Worm (Caenorhabditis elegans) whole organism, L1 larva: ENCODE results near the gene T23F11.4.

ENCODE experiments used
- C16A3.4 ChIP-seq: fragments of 150-350 bp; optimal IDR thresholded peaks from 2 replicates; lab custom pipeline; 2014; ENCODE audit warnings: missing biosample characterization, missing genetic modification characterization
- C34B4.2 ChIP-seq: sonication (generic microtip); optimal IDR thresholded peaks from 2 replicates; lab custom pipeline; 2017; ENCODE audit warnings: mild to moderate bottlenecking, missing genetic modification characterization, missing compliant biosample characterization
- F16B12.6 ChIP-seq: fragments of 150-350 bp; optimal IDR thresholded peaks from 2 replicates; lab custom pipeline; 2014; ENCODE audit warnings: missing biosample characterization, missing genetic modification characterization
- aha-1 ChIP-seq: fragments of 150-350 bp; optimal IDR thresholded peaks from 2 replicates; lab custom pipeline; 2014; ENCODE audit warnings: missing biosample characterization, missing genetic modification characterization
- alr-1 ChIP-seq: fragments of 200-800 bp; sonication (Bioruptor generic); optimal IDR thresholded peaks from 2 replicates; lab custom pipeline; 2018; ENCODE audit warnings: borderline replicate concordance, mild to moderate bottlenecking, missing genetic modification characterization, missing compliant biosample characterization
- ceh-63 ChIP-seq: fragments of 200-800 bp; sonication (Bioruptor generic); optimal IDR thresholded peaks from 2 replicates; lab custom pipeline; 2018; ENCODE audit warnings: mild to moderate bottlenecking, missing genetic modification characterization, missing compliant biosample characterization
- ceh-8 ChIP-seq: fragments of 200-800 bp; sonication (Bioruptor generic); optimal IDR thresholded peaks from 2 replicates; lab custom pipeline; 2018; ENCODE audit warnings: mild to moderate bottlenecking, missing genetic modification characterization, moderate library complexity, missing compliant biosample characterization
- ceh-82 ChIP-seq, 3 experiments: fragments of 150-350 bp in 1 of 3; sonication (generic microtip) in 2 of 3; optimal IDR thresholded peaks; 2 replicates each; lab custom pipeline; 2014 to 2017; ENCODE audit warnings: missing biosample characterization in 3 of 3, missing genetic modification characterization in 3 of 3
- ceh-88 ChIP-seq: fragments of 200-800 bp; sonication (Bioruptor generic); IDR thresholded peaks from 2 replicates; pipeline ENCODE4 v1.3.6; 2022; ENCODE audit warnings: missing genetic modification characterization, missing compliant biosample characterization
- dpl-1 ChIP-seq, 3 experiments: fragments of 150-350 bp in 2 of 3; sonication (generic microtip) in 1 of 3; optimal IDR thresholded peaks; 2 replicates each; lab custom pipeline; 2014 to 2017; ENCODE audit warnings: missing biosample characterization in 3 of 3, missing genetic modification characterization in 3 of 3, missing genetic modification reagents in 3 of 3
- dsc-1 ChIP-seq: sonication (generic microtip); optimal IDR thresholded peaks from 2 replicates; lab custom pipeline; 2016; ENCODE audit warnings: mild to moderate bottlenecking, missing genetic modification characterization, missing compliant biosample characterization
- efl-1 ChIP-seq, 4 experiments: fragments of 150-350 bp; optimal IDR thresholded peaks in 3 of 4; peaks in 1 of 4; 1 replicate in 1 of 4; 2 replicates in 3 of 4; lab custom pipeline; 2014; ENCODE audit warnings: missing biosample characterization in 2 of 4, missing genetic modification characterization in 2 of 4, missing genetic modification reagents in 2 of 4
- egl-27 ChIP-seq, 2 experiments: fragments of 150-350 bp in 1 of 2; sonication (generic microtip); optimal IDR thresholded peaks; 3 replicates each; lab custom pipeline; 2017 to 2018; ENCODE audit warnings: missing biosample characterization in 2 of 2, missing genetic modification characterization in 2 of 2, missing genetic modification reagents in 2 of 2
- ets-5 ChIP-seq: fragments of 200-800 bp; sonication (Bioruptor generic); IDR thresholded peaks from 2 replicates; pipeline ENCODE4 v1.3.6; 2022; ENCODE audit warnings: missing genetic modification characterization, missing compliant biosample characterization
- fkh-4 ChIP-seq: sonication (generic microtip); optimal IDR thresholded peaks from 2 replicates; lab custom pipeline; 2016; ENCODE audit warnings: missing compliant biosample characterization, missing genetic modification characterization, borderline replicate concordance
- grh-1 ChIP-seq: fragments of 200-800 bp; sonication (Bioruptor generic); IDR thresholded peaks from 2 replicates; pipeline ENCODE4 v1.3.6; 2022; ENCODE audit warnings: missing genetic modification reagents, missing genetic modification characterization, missing compliant biosample characterization
- hpl-2 ChIP-seq: fragments of 150-350 bp; optimal IDR thresholded peaks from 2 replicates; lab custom pipeline; 2014; ENCODE audit warnings: missing biosample characterization, missing genetic modification reagents, missing genetic modification characterization
- irx-1 ChIP-seq: sonication (generic microtip); optimal IDR thresholded peaks from 2 replicates; lab custom pipeline; 2016; ENCODE audit warnings: missing genetic modification characterization, missing compliant biosample characterization
- lin-13 ChIP-seq: fragments of 150-350 bp; optimal IDR thresholded peaks from 2 replicates; lab custom pipeline; 2014; ENCODE audit warnings: missing biosample characterization, missing genetic modification reagents, missing genetic modification characterization
- lin-35 ChIP-seq, 2 experiments: fragments of 150-350 bp; optimal IDR thresholded peaks; 2 replicates each; lab custom pipeline; 2014; ENCODE audit warnings: missing biosample characterization in 2 of 2, missing genetic modification characterization in 2 of 2, missing genetic modification reagents in 2 of 2
- lin-39 ChIP-seq: fragments of 150-350 bp; optimal IDR thresholded peaks from 2 replicates; lab custom pipeline; 2014; ENCODE audit warnings: missing biosample characterization, missing genetic modification reagents, missing genetic modification characterization
- lir-3 ChIP-seq: sonication (generic microtip); optimal IDR thresholded peaks from 2 replicates; lab custom pipeline; 2016; ENCODE audit warnings: mild to moderate bottlenecking, missing genetic modification characterization, moderate library complexity, missing compliant biosample characterization; ENCODE audit not compliant: poor library complexity
- lsy-2 ChIP-seq, 2 experiments: fragments of 150-350 bp; optimal IDR thresholded peaks; 2 replicates each; lab custom pipeline; 2014; ENCODE audit warnings: missing biosample characterization in 2 of 2, missing genetic modification characterization in 2 of 2
- mab-9 ChIP-seq: fragments of 200-800 bp; sonication (Bioruptor generic); IDR thresholded peaks from 2 replicates; pipeline ENCODE4 v1.3.6; 2022; ENCODE audit warnings: missing genetic modification reagents, missing genetic modification characterization, missing compliant biosample characterization
- mef-2 ChIP-seq: fragments of 150-350 bp; optimal IDR thresholded peaks from 2 replicates; lab custom pipeline; 2014; ENCODE audit warnings: missing biosample characterization, missing genetic modification characterization
- mep-1 ChIP-seq: fragments of 150-350 bp; optimal IDR thresholded peaks from 2 replicates; lab custom pipeline; 2014; ENCODE audit warnings: missing biosample characterization, missing genetic modification characterization
- nhr-11 ChIP-seq: fragments of 150-350 bp; optimal IDR thresholded peaks from 2 replicates; lab custom pipeline; 2014; ENCODE audit warnings: missing biosample characterization, missing genetic modification characterization
- nhr-19 ChIP-seq: fragments of 200-800 bp; sonication (Bioruptor generic); conservative IDR thresholded peaks from 2 replicates; pipeline ENCODE4 v1.3.6; 2022; ENCODE audit warnings: missing genetic modification characterization, missing compliant biosample characterization
- nhr-28 ChIP-seq: fragments of 150-350 bp; optimal IDR thresholded peaks from 2 replicates; lab custom pipeline; 2014; ENCODE audit warnings: missing biosample characterization, missing genetic modification characterization
- nhr-47 ChIP-seq: sonication (generic microtip); optimal IDR thresholded peaks from 2 replicates; lab custom pipeline; 2016; ENCODE audit warnings: mild to moderate bottlenecking, missing genetic modification characterization, moderate library complexity, missing compliant biosample characterization
- nhr-71 ChIP-seq: sonication (generic microtip); optimal IDR thresholded peaks from 2 replicates; lab custom pipeline; 2016; ENCODE audit warnings: mild to moderate bottlenecking, missing genetic modification characterization, moderate library complexity, missing compliant biosample characterization
- nhr-76 ChIP-seq: sonication (generic microtip); optimal IDR thresholded peaks from 2 replicates; lab custom pipeline; 2017; ENCODE audit warnings: missing biosample characterization, missing genetic modification characterization
- nhr-90 ChIP-seq: sonication (generic microtip); optimal IDR thresholded peaks from 2 replicates; lab custom pipeline; 2016; ENCODE audit warnings: mild to moderate bottlenecking, missing genetic modification characterization, missing compliant biosample characterization; ENCODE audit not compliant: poor library complexity
- rnt-1 ChIP-seq: sonication (generic microtip); optimal IDR thresholded peaks from 2 replicates; lab custom pipeline; 2016; ENCODE audit warnings: mild to moderate bottlenecking, missing genetic modification characterization, moderate library complexity, missing compliant biosample characterization
- skn-1 ChIP-seq: fragments of 150-350 bp; optimal IDR thresholded peaks from 2 replicates; lab custom pipeline; 2014; ENCODE audit warnings: missing biosample characterization, missing genetic modification characterization
- snu-23 ChIP-seq: sonication (generic microtip); optimal IDR thresholded peaks from 2 replicates; lab custom pipeline; 2016; ENCODE audit warnings: missing genetic modification characterization, missing compliant biosample characterization
- swsn-7 ChIP-seq: sonication (generic microtip); optimal IDR thresholded peaks from 2 replicates; lab custom pipeline; 2016; ENCODE audit warnings: missing genetic modification characterization, missing compliant biosample characterization
- tbx-2 ChIP-seq: sonication (generic microtip); optimal IDR thresholded peaks from 2 replicates; lab custom pipeline; 2016; ENCODE audit warnings: missing genetic modification characterization, missing compliant biosample characterization
- unc-62 ChIP-seq: fragments of 150-350 bp; optimal IDR thresholded peaks from 2 replicates; lab custom pipeline; 2014; ENCODE audit warnings: missing biosample characterization, missing genetic modification reagents, missing genetic modification characterization
- unc-98 ChIP-seq: fragments of 200-800 bp; sonication (Bioruptor generic); IDR thresholded peaks from 2 replicates; pipeline ENCODE4 v1.3.6; 2022; ENCODE audit warnings: missing genetic modification characterization, missing compliant biosample characterization
- zag-1 ChIP-seq: fragments of 150-350 bp; optimal IDR thresholded peaks from 2 replicates; lab custom pipeline; 2014; ENCODE audit warnings: missing biosample characterization, missing genetic modification characterization
- ztf-11 ChIP-seq, 2 experiments: sonication (generic microtip); optimal IDR thresholded peaks; 2 replicates each; lab custom pipeline; 2016 to 2017; ENCODE audit warnings: missing genetic modification characterization in 2 of 2, missing biosample characterization in 1 of 2, missing compliant biosample characterization in 1 of 2

Gene T23F11.4

DNA sequence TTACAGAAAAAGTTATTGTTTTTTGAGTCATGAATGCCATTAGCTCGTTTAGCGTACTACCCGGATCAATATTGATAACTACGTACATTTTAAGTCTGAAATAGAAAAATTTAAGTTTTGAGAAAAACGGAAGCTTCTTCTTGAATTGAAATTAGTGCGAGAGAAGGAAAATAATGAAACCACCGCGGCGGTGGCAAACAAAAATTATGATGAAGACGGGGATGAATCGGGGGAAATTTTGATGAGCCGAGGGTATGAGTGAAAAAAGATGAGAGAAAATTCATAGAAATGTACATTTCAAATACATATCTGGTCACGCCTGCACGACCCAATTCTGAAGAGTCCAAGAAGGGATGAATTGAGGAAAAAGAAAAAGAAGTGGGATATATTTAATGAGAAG is at the start of gene T23F11.4:
Gene T23F11.4 (minus strand): TSS at position 101 of the 400 bp plus-strand sequence.
- TF ChIP-seq lir-3 (no peak), nhr-11 (tag; lab: Kevin White, UChicago) (no peak), grh-1 (GFP tag; lab: Robert Waterston, UW) (no peak), nhr-19 (GFP tag; lab: Robert Waterston, UW) (no peak)

ce11 chrIII:4708909-4709308 is 43.7 kb upstream of the T23F11.4 start, which contains the start of gene T04A8.18:
T04A8.18 (plus strand) TSS chrIII:4709209.
- no peak for TF ChIP-seq tbx-2
- TF ChIP-seq unc-62: no peak
- no peak for TF ChIP-seq ets-5 (GFP tag; lab: Robert Waterston, UW)
- no peak for TF ChIP-seq lin-35 (GFP tag; optimal IDR thresholded peaks at IDR 0.05; lab: Kevin White, UChicago)
- TF ChIP-seq nhr-28 (tag; lab: Kevin White, UChicago): no peak
- no peak for TF ChIP-seq alr-1 (tag; lab: Kevin White, UChicago)
- TF ChIP-seq unc-98 (GFP tag; lab: Robert Waterston, UW): no peak
- TF ChIP-seq lin-13 (GFP tag; lab: Kevin White, UChicago): no peak
- TF ChIP-seq aha-1: no peak
- TF ChIP-seq snu-23 (GFP tag; lab: Kevin White, UChicago): no peak
- no peak for TF ChIP-seq dsc-1 (tag; lab: Kevin White, UChicago)
- TF ChIP-seq fkh-4 (tag; lab: Kevin White, UChicago): no peak
- no peak for TF ChIP-seq ceh-63 (GFP tag; lab: Kevin White, UChicago)
- no peak for TF ChIP-seq mef-2 (tag; lab: Kevin White, UChicago)

- TF ChIP-seq egl-27 (tag; optimal IDR thresholded peaks at IDR 0.05; lab: Kevin White, UChicago) (no peak), efl-1 (optimal IDR thresholded peaks at IDR 0.05; lab: Kevin White, UChicago) (no peak), efl-1 (GFP tag; optimal IDR thresholded peaks at IDR 0.05 in 1 of 2; lab: Kevin White, UChicago) (peak in 1 of 2 experiments; percentile 2), ceh-88 (no peak)
- TF ChIP-seq, all 84 proteins: peak for 1
Observed at ce11 chrIII:4706678-4707077, 41.5 kb upstream of the T23F11.4 start, which contains the start of gene T04A8.13. T04A8.13 (plus strand) TSS chrIII:4706978.

DNA sequence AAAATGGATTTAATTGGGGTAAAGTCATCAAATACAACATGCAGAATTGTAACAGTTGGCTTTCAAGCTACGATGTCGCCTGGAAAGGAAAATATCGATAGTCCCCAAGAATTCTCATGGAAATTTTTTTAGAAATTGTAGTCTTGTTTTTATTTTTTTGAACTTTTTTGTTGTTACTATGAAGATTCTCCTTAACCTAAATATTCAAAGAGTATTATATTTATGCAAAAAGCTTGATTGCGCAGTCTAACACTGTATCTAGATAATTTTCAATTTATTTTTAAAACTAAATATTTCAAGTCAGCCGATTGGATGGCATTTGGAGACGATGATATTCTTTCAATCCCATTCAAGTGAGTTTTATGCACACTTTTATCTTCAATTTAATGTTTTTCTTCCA is 40.0 kb upstream of the T23F11.4 start, which contains the start of gene pgap-2:
Gene pgap-2 (plus strand): TSS at position 301 of the 400 bp plus-strand sequence.
- TF ChIP-seq ceh-8 (no peak), C34B4.2 (tag; lab: Kevin White, UChicago) (no peak), snu-23 (GFP tag; lab: Kevin White, UChicago) (no peak), ztf-11 (tag; optimal IDR thresholded peaks at IDR 0.05; lab: Kevin White, UChicago) (no peak), nhr-90 (tag; lab: Kevin White, UChicago) (no peak), nhr-76 (tag; lab: Kevin White, UChicago) (no peak), skn-1 (tag; lab: Kevin White, UChicago) (no peak)
- TF ChIP-seq, all 84 proteins: peak for 0

DNA sequence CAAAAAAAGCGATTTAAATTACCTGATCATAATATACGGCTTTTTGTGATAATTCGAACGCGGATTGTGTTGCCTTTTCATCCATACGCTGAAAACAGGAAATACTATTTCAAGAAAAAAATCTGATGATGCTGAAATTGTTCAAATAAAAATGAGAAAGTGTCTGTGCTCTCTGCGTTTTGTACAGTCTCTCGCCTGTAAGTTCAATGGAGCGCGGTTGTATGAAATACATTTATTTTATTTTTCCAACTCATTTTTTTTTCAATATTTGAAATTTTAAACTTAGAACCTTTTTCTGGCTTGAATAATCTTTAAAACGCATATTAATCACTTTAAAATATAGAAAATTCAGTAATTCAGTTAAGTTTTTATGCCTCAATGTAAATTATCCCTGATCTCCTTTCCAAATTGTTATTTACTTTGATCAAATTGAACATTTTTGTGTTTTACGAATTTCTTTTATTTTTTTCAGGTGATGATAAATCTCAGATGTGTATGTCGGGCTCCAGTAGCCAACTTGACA is 38.8 kb upstream of the T23F11.4 start, which contains the start of the genes clp-2 and mrpl-16:
Gene clp-2 (minus strand): TSS at position 94 of the 523 bp plus-strand sequence.
Gene mrpl-16 (plus strand): TSS at position 473 of the 523 bp plus-strand sequence.
- TF ChIP-seq mep-1 (peak; percentile 24), F16B12.6 (peak; percentile 1), hpl-2 (GFP tag; lab: Kevin White, UChicago) (no peak), C16A3.4 (peak; percentile 10), fkh-4 (tag; lab: Kevin White, UChicago) (no peak), nhr-47 (tag; lab: Kevin White, UChicago) (peak; percentile 5), lin-39 (tag; lab: Kevin White, UChicago) (no peak), nhr-28 (tag; lab: Kevin White, UChicago) (no peak), unc-62 (no peak), lin-35 (GFP tag; optimal IDR thresholded peaks at IDR 0.05; lab: Kevin White, UChicago) (peak; percentile 39 to 62), mab-9 (no peak), lsy-2 (tag; optimal IDR thresholded peaks at IDR 0.05; lab: Kevin White, UChicago) (peak; percentile 54 to 74), ceh-63 (GFP tag; lab: Kevin White, UChicago) (no peak), zag-1 (no peak), nhr-71 (tag; lab: Kevin White, UChicago) (peak; percentile 34), irx-1 (peak; percentile 4), ceh-82 (tag; optimal IDR thresholded peaks at IDR 0.05; lab: Kevin White, UChicago) (peak in 1 of 3 experiments; percentile 21), swsn-7 (peak; percentile 24), snu-23 (GFP tag; lab: Kevin White, UChicago) (peak; percentile 38), rnt-1 (tag; lab: Kevin White, UChicago) (peak; percentile 34), dpl-1 (GFP tag; optimal IDR thresholded peaks at IDR 0.05; lab: Kevin White, UChicago) (peak; percentile 21 to 68 (median 46)), efl-1 (optimal IDR thresholded peaks at IDR 0.05; lab: Kevin White, UChicago) (peak; percentile 42 to 58), efl-1 (GFP tag; optimal IDR thresholded peaks at IDR 0.05 in 1 of 2; lab: Kevin White, UChicago) (peak; percentile 59 to 93)
